Fruit fly (Drosophila melanogaster): ENCODE measurements around the gene CG13282.
A peak's percentile ranks its signal among the peaks of the same experiment; 100 is the strongest.

Gene CG13282

dm6 chr2L:16879288-16879687 is 45.0 kb upstream of the CG13282 start, which contains the start of the genes CG32832, CG31743 and CG34313 (continued):
- TF ChIP-seq HHEX (GFP tag; optimal IDR thresholded peaks at IDR 0.05): no peak
- TF ChIP-seq TFAM (GFP tag; optimal IDR thresholded peaks at IDR 0.05): no peak
- peak; percentile 77 to 97 for TF ChIP-seq crp (GFP tag; optimal IDR thresholded peaks at IDR 0.05)
- TF ChIP-seq amos (GFP tag; IDR thresholded peaks at IDR 0.05; ENCODE audit: partially characterized antibody): peak; percentile 78; the same call in 1 of the 2 replicates
- no peak for TF ChIP-seq da (GFP tag; optimal IDR thresholded peaks at IDR 0.05)
- TF ChIP-seq CG1024 (GFP tag; IDR thresholded peaks at IDR 0.05): no peak
- TF ChIP-seq CG10654 (GFP tag; optimal IDR thresholded peaks at IDR 0.05): no peak
- no peak for TF ChIP-seq CG18262 (tag; optimal IDR thresholded peaks at IDR 0.05)
- TF ChIP-seq Pdp1 (GFP tag; optimal IDR thresholded peaks at IDR 0.05): peak in 1 of 2 experiments; percentile 30
- peak; percentile 79 for TF ChIP-seq CG34224 (GFP tag; IDR thresholded peaks at IDR 0.05; ENCODE audit: partially characterized antibody)
- TF ChIP-seq stc (GFP tag; IDR thresholded peaks at IDR 0.05): no peak
- peak; percentile 97 for TF ChIP-seq Dp (GFP tag; optimal IDR thresholded peaks at IDR 0.05)
- peak; percentile 38 for TF ChIP-seq MESR4 (GFP tag; optimal IDR thresholded peaks at IDR 0.05)
- TF ChIP-seq CG7271 (tag; optimal IDR thresholded peaks at IDR 0.05): no peak
- TF ChIP-seq dimm (GFP tag; IDR thresholded peaks at IDR 0.05): no peak
- TF ChIP-seq hth (optimal IDR thresholded peaks at IDR 0.05): no peak
- no peak for TF ChIP-seq CG11247 (GFP tag; IDR thresholded peaks at IDR 0.05)
- no peak for TF ChIP-seq CG6813 (GFP tag; optimal IDR thresholded peaks at IDR 0.05)
- TF ChIP-seq Gsc (GFP tag; IDR thresholded peaks at IDR 0.05): no peak
- TF ChIP-seq run (tag; optimal IDR thresholded peaks at IDR 0.05): no peak
- peak; percentile 2 for TF ChIP-seq CG10267 (tag; optimal IDR thresholded peaks at IDR 0.05)
- no peak for TF ChIP-seq Oli (tag; optimal IDR thresholded peaks at IDR 0.05)
- no peak for TF ChIP-seq CG13424 (tag; optimal IDR thresholded peaks at IDR 0.05)
- no peak for TF ChIP-seq nerfin-2 (GFP tag; IDR thresholded peaks at IDR 0.05; ENCODE audit: partially characterized antibody)
- no peak for TF ChIP-seq fd102C (GFP tag; optimal IDR thresholded peaks at IDR 0.05)
- peak; percentile 72 for TF ChIP-seq sens (GFP tag)
- TF ChIP-seq Doc2 (GFP tag; IDR thresholded peaks at IDR 0.05): no peak
- no peak for TF ChIP-seq so (GFP tag; IDR thresholded peaks at IDR 0.05)
- TF ChIP-seq bbx (GFP tag; IDR thresholded peaks at IDR 0.05; ENCODE audit: partially characterized antibody): peak; percentile 80
- peak; percentile 32 for TF ChIP-seq nau (GFP tag; optimal IDR thresholded peaks at IDR 0.05)
- peak; percentile 78 for TF ChIP-seq Doc3 (GFP tag; IDR thresholded peaks at IDR 0.05; ENCODE audit: partially characterized antibody)
- peak; percentile 9 for TF ChIP-seq Sin3A (optimal IDR thresholded peaks at IDR 0.05)
- peak; percentile 82 for TF ChIP-seq Opbp (GFP tag; IDR thresholded peaks at IDR 0.05; ENCODE audit: partially characterized antibody)
- peak; percentile 12 for TF ChIP-seq YL-1 (GFP tag; optimal IDR thresholded peaks at IDR 0.05)
- TF ChIP-seq CG33557 (GFP tag; optimal IDR thresholded peaks at IDR 0.05): no peak
- TF ChIP-seq CrebB (tag; optimal IDR thresholded peaks at IDR 0.05): no peak
- TF ChIP-seq CG42726 (GFP tag; IDR thresholded peaks at IDR 0.05; ENCODE audit: partially characterized antibody): peak; percentile 40; the same call in 1 of the 2 replicates
- TF ChIP-seq vnd (GFP tag; IDR thresholded peaks at IDR 0.05; ENCODE audit: partially characterized antibody): peak; percentile 42; the same call in 1 of the 3 replicates
- TF ChIP-seq CG10959 (GFP tag; IDR thresholded peaks at IDR 0.05): no peak
- TF ChIP-seq danr (GFP tag; IDR thresholded peaks at IDR 0.05): no peak
- peak; percentile 66 for TF ChIP-seq HmgZ (tag; optimal IDR thresholded peaks at IDR 0.05)
- no peak for TF ChIP-seq CG17385 (GFP tag; optimal IDR thresholded peaks at IDR 0.05)
- no peak for TF ChIP-seq CG8281 (tag; optimal IDR thresholded peaks at IDR 0.05)
- no peak for TF ChIP-seq CG12299 (tag; optimal IDR thresholded peaks at IDR 0.05)
- no peak for TF ChIP-seq sima (GFP tag; optimal IDR thresholded peaks at IDR 0.05)
- no peak for TF ChIP-seq slp2 (GFP tag; optimal IDR thresholded peaks at IDR 0.05)
- no peak for TF ChIP-seq zfh2 (GFP tag; optimal IDR thresholded peaks at IDR 0.05)
- no peak for TF ChIP-seq ssp (GFP tag; IDR thresholded peaks at IDR 0.05)
- TF ChIP-seq hb (GFP tag; IDR thresholded peaks at IDR 0.05; ENCODE audit: partially characterized antibody): peak; percentile 65; the same call in 1 of the 3 replicates
- TF ChIP-seq Tbp (GFP tag; optimal IDR thresholded peaks at IDR 0.05): no peak
